Worm (Caenorhabditis elegans): ENCODE results near the gene nhr-21.

ce11 chrII:7331224-7331623, 7.8 kb upstream of the nhr-21 start, which contains the start of gene npax-1:
- TF ChIP-seq pha-4 (tag; optimal IDR thresholded peaks at IDR 0.05): no peak
- TF ChIP-seq ceh-82 (tag; optimal IDR thresholded peaks at IDR 0.05): no peak
- no peak for TF ChIP-seq skn-1 (tag; optimal IDR thresholded peaks at IDR 0.05)
- TF ChIP-seq zag-1 (tag; optimal IDR thresholded peaks at IDR 0.05): no peak
- no peak for TF ChIP-seq nhr-25 (tag; optimal IDR thresholded peaks at IDR 0.05)
- no peak for TF ChIP-seq ztf-11 (tag; optimal IDR thresholded peaks at IDR 0.05)
- TF ChIP-seq nhr-237 (tag; optimal IDR thresholded peaks at IDR 0.05): no peak

All from whole organism, L3 larva.